Fruit fly (Drosophila melanogaster) whole organism, embryonic: ENCODE data around the gene CG31548.

Experiments
- Atf3 ChIP-seq: fragments of 200-800 bp; sonication (Bioruptor generic); optimal IDR thresholded peaks from 3 replicates; lab custom pipeline; 2016; ENCODE audit warnings: missing biosample characterization, missing genetic modification characterization
- CG11696 ChIP-seq: fragments of 200-800 bp; sonication (Bioruptor generic); IDR thresholded peaks from 2 replicates; pipeline ENCODE4 v1.3.6; 2022; ENCODE audit warnings: missing biosample characterization, missing genetic modification characterization
- CG12104 ChIP-seq: fragments of 200-800 bp; sonication (Bioruptor generic); optimal IDR thresholded peaks from 3 replicates; lab custom pipeline; 2016; ENCODE audit warnings: missing biosample characterization, missing genetic modification characterization
- CG12155 ChIP-seq: fragments of 200-800 bp; sonication (Bioruptor generic); optimal IDR thresholded peaks from 3 replicates; lab custom pipeline; 2016; ENCODE audit warnings: missing biosample characterization, missing genetic modification characterization
- CG13624 ChIP-seq: fragments of 200-800 bp; sonication (Bioruptor generic); optimal IDR thresholded peaks from 2 replicates; lab custom pipeline; 2016; ENCODE audit warnings: missing biosample characterization, missing genetic modification characterization
- CG14667 ChIP-seq: fragments of 200-800 bp; sonication (Bioruptor generic); IDR thresholded peaks from 2 replicates; pipeline ENCODE4 v1.3.6; 2022; ENCODE audit warnings: missing biosample characterization, missing genetic modification characterization
- CG17359 ChIP-seq: fragments of 200-800 bp; sonication (Bioruptor generic); optimal IDR thresholded peaks from 3 replicates; lab custom pipeline; 2018; ENCODE audit warnings: missing biosample characterization, mild to moderate bottlenecking, missing genetic modification characterization, moderate library complexity
- CG17612 ChIP-seq: fragments of 200-800 bp; sonication (Bioruptor generic); IDR thresholded peaks from 2 replicates; pipeline ENCODE4 v1.3.6; 2022; ENCODE audit warnings: missing biosample characterization, missing genetic modification characterization
- CG17829 ChIP-seq: fragments of 200-800 bp; optimal IDR thresholded peaks from 2 replicates; lab custom pipeline; 2019; ENCODE audit warnings: missing biosample characterization, mild to moderate bottlenecking, missing genetic modification characterization, moderate library complexity
- CG1792 ChIP-seq: fragments of 200-800 bp; sonication (Bioruptor generic); optimal IDR thresholded peaks from 2 replicates; lab custom pipeline; 2016; ENCODE audit warnings: missing biosample characterization, missing genetic modification characterization
- CG3407 ChIP-seq: fragments of 200-800 bp; sonication (Bioruptor generic); optimal IDR thresholded peaks from 2 replicates; lab custom pipeline; 2018; ENCODE audit warnings: missing biosample characterization, mild to moderate bottlenecking, missing genetic modification characterization
- CG6683 ChIP-seq: fragments of 200-800 bp; sonication (Bioruptor generic); optimal IDR thresholded peaks from 2 replicates; lab custom pipeline; 2017; ENCODE audit warnings: missing biosample characterization, mild to moderate bottlenecking, missing genetic modification characterization, missing genetic modification reagents
- CG7745 ChIP-seq: fragments of 200-800 bp; sonication (Bioruptor generic); optimal IDR thresholded peaks from 2 replicates; lab custom pipeline; 2018; ENCODE audit warnings: missing biosample characterization, mild to moderate bottlenecking, missing genetic modification characterization, moderate library complexity
- CG8944 ChIP-seq: fragments of 200-800 bp; sonication (Bioruptor generic); optimal IDR thresholded peaks from 3 replicates; lab custom pipeline; 2016; ENCODE audit warnings: missing biosample characterization, missing genetic modification characterization
- CG9727 ChIP-seq: fragments of 200-800 bp; sonication (Bioruptor generic); optimal IDR thresholded peaks from 3 replicates; lab custom pipeline; 2017; ENCODE audit warnings: missing biosample characterization, mild to moderate bottlenecking, missing genetic modification characterization
- CrebB ChIP-seq: fragments of 200-800 bp; sonication (Bioruptor generic); optimal IDR thresholded peaks from 3 replicates; lab custom pipeline; 2018; ENCODE audit warnings: missing biosample characterization, mild to moderate bottlenecking, missing genetic modification characterization
- D ChIP-seq, 2 experiments: fragments of 200-800 bp in 1 of 2; fragments of >200 bp in 1 of 2; sonication (Bioruptor generic) in 1 of 2; optimal IDR thresholded peaks; 2 replicates in 1 of 2; 3 replicates in 1 of 2; lab custom pipeline; 2017; ENCODE audit warnings: mild to moderate bottlenecking in 1 of 2, missing biosample characterization in 1 of 2, missing genetic modification characterization in 1 of 2, missing genetic modification reagents in 1 of 2
- Dp ChIP-seq: fragments of 200-800 bp; sonication (Bioruptor generic); optimal IDR thresholded peaks from 2 replicates; lab custom pipeline; 2018; ENCODE audit warnings: missing biosample characterization, mild to moderate bottlenecking, missing genetic modification characterization, moderate library complexity
- Dref ChIP-seq: fragments of 200-800 bp; sonication (Bioruptor generic); IDR thresholded peaks from 2 replicates; pipeline ENCODE4 v1.3.6; 2022; ENCODE audit warnings: missing biosample characterization, missing genetic modification characterization
- Ets97D ChIP-seq: fragments of 200-800 bp; sonication (Bioruptor generic); optimal IDR thresholded peaks from 3 replicates; lab custom pipeline; 2016; ENCODE audit warnings: missing biosample characterization, missing genetic modification characterization
- Gsc ChIP-seq: fragments of 200-800 bp; sonication (Bioruptor generic); IDR thresholded peaks from 2 replicates; pipeline ENCODE4 v1.3.6; 2022; ENCODE audit warnings: missing biosample characterization, missing genetic modification characterization
- HmgD ChIP-seq: fragments of 200-800 bp; sonication (Bioruptor generic); optimal IDR thresholded peaks from 3 replicates; lab custom pipeline; 2016; ENCODE audit warnings: missing biosample characterization, missing genetic modification characterization
- Hr3 ChIP-seq: fragments of 200-800 bp; sonication (Bioruptor generic); optimal IDR thresholded peaks from 3 replicates; lab custom pipeline; 2016; ENCODE audit warnings: missing biosample characterization, missing genetic modification characterization
- Hsf ChIP-seq: fragments of 200-800 bp; sonication (Bioruptor generic); optimal IDR thresholded peaks from 3 replicates; lab custom pipeline; 2016; ENCODE audit warnings: missing biosample characterization, missing genetic modification characterization
- Mad ChIP-seq: fragments of 200-800 bp; sonication (Bioruptor generic); optimal IDR thresholded peaks from 2 replicates; lab custom pipeline; 2016; ENCODE audit warnings: missing biosample characterization, missing genetic modification characterization
- NK7.1 ChIP-seq: fragments of 200-800 bp; sonication (Bioruptor generic); optimal IDR thresholded peaks from 3 replicates; lab custom pipeline; 2016; ENCODE audit warnings: missing biosample characterization, missing genetic modification characterization
- Pdp1 ChIP-seq, 2 experiments: fragments of 200-800 bp; sonication (Bioruptor generic); optimal IDR thresholded peaks; 3 replicates each; lab custom pipeline; 2016; ENCODE audit warnings: missing biosample characterization in 2 of 2, missing genetic modification characterization in 2 of 2, mild to moderate bottlenecking in 1 of 2, moderate library complexity in 1 of 2
- Sry-δ ChIP-seq: fragments of 200-800 bp; sonication (Bioruptor generic); optimal IDR thresholded peaks from 2 replicates; lab custom pipeline; 2016; ENCODE audit warnings: missing biosample characterization, missing genetic modification characterization
- ap ChIP-seq: fragments of 200-800 bp; sonication (Bioruptor generic); IDR thresholded peaks from 2 replicates; pipeline ENCODE4 v1.3.6; 2022; ENCODE audit warnings: missing biosample characterization, missing genetic modification characterization
- ase ChIP-seq: fragments of 200-800 bp; sonication (Bioruptor generic); IDR thresholded peaks from 3 replicates; pipeline ENCODE4 v1.3.6; 2022; ENCODE audit warnings: missing biosample characterization, missing genetic modification characterization
- bab2 ChIP-seq: fragments of 200-800 bp; sonication (Bioruptor generic); optimal IDR thresholded peaks from 2 replicates; lab custom pipeline; 2016; ENCODE audit warnings: missing biosample characterization, missing genetic modification characterization
- cad ChIP-seq: fragments of >200 bp; optimal IDR thresholded peaks from 2 replicates; lab custom pipeline; 2017; ENCODE audit warnings: missing biosample characterization, missing genetic modification characterization
- corto ChIP-seq: fragments of 200-800 bp; sonication (Bioruptor generic); optimal IDR thresholded peaks from 2 replicates; lab custom pipeline; 2016; ENCODE audit warnings: missing biosample characterization, mild to moderate bottlenecking, missing genetic modification characterization, moderate library complexity
- crol ChIP-seq: fragments of 200-800 bp; sonication (Bioruptor generic); IDR thresholded peaks from 2 replicates; pipeline ENCODE4 v1.3.6; 2022; ENCODE audit warnings: missing biosample characterization, missing genetic modification characterization
- dm ChIP-seq: fragments of 200-800 bp; sonication (Bioruptor generic); optimal IDR thresholded peaks from 3 replicates; lab custom pipeline; 2016; ENCODE audit warnings: missing biosample characterization, missing genetic modification characterization
- dysf ChIP-seq: fragments of 200-800 bp; sonication (Bioruptor generic); IDR thresholded peaks from 3 replicates; pipeline ENCODE4 v1.3.6; 2022; ENCODE audit warnings: missing biosample characterization, missing genetic modification characterization
- ewg ChIP-seq: fragments of 200-800 bp; sonication (Bioruptor generic); optimal IDR thresholded peaks from 3 replicates; lab custom pipeline; 2017; ENCODE audit warnings: mild to moderate bottlenecking, missing biosample characterization, missing genetic modification reagents, missing genetic modification characterization
- ham ChIP-seq: fragments of 200-800 bp; sonication (Bioruptor generic); IDR thresholded peaks from 2 replicates; pipeline ENCODE4 v1.3.6; 2022; ENCODE audit warnings: missing biosample characterization, missing genetic modification characterization
- her ChIP-seq: fragments of 200-800 bp; sonication (Bioruptor generic); optimal IDR thresholded peaks from 2 replicates; lab custom pipeline; 2016; ENCODE audit warnings: missing biosample characterization, missing genetic modification characterization
- jigr1 ChIP-seq: fragments of 200-800 bp; sonication (Bioruptor generic); IDR thresholded peaks from 3 replicates; pipeline ENCODE4 v1.3.6; 2022; ENCODE audit warnings: missing biosample characterization, missing genetic modification characterization
- lilli ChIP-seq: fragments of 200-800 bp; sonication (Bioruptor generic); optimal IDR thresholded peaks from 3 replicates; lab custom pipeline; 2016; ENCODE audit warnings: missing biosample characterization, missing genetic modification characterization
- nerfin-2 ChIP-seq: fragments of 200-800 bp; sonication (Bioruptor generic); IDR thresholded peaks from 2 replicates; pipeline ENCODE4 v1.3.6; 2022; ENCODE audit warnings: missing biosample characterization, missing genetic modification characterization; ENCODE audit not compliant: partially characterized antibody
- org-1 ChIP-seq: fragments of 200-800 bp; sonication (Bioruptor generic); optimal IDR thresholded peaks from 2 replicates; lab custom pipeline; 2017; ENCODE audit warnings: missing biosample characterization, missing genetic modification characterization
- pita ChIP-seq: fragments of 200-800 bp; sonication (Bioruptor generic); optimal IDR thresholded peaks from 2 replicates; lab custom pipeline; 2017; ENCODE audit warnings: missing biosample characterization, mild to moderate bottlenecking, missing genetic modification characterization
- prd ChIP-seq, 3 experiments: fragments of >200 bp in 2 of 3; fragments of 200-800 bp in 1 of 3; sonication (Bioruptor generic) in 1 of 3; optimal IDR thresholded peaks in 2 of 3; IDR thresholded peaks in 1 of 3; 2 replicates in 2 of 3; 3 replicates in 1 of 3; pipeline versions ENCODE4 v1.3.6 to Lab custom; 2017 to 2022; ENCODE audit warnings: missing biosample characterization in 1 of 3, missing genetic modification characterization in 1 of 3
- pros ChIP-seq: fragments of 200-800 bp; sonication (Bioruptor generic); optimal IDR thresholded peaks from 3 replicates; lab custom pipeline; 2019; ENCODE audit warnings: missing biosample characterization, mild to moderate bottlenecking, missing genetic modification characterization, moderate library complexity
- sima ChIP-seq: fragments of 200-800 bp; sonication (Bioruptor generic); optimal IDR thresholded peaks from 2 replicates; lab custom pipeline; 2016; ENCODE audit warnings: missing biosample characterization, missing genetic modification characterization
- slp2 ChIP-seq: fragments of 200-800 bp; sonication (Bioruptor generic); optimal IDR thresholded peaks from 2 replicates; lab custom pipeline; 2016; ENCODE audit warnings: missing biosample characterization, missing genetic modification characterization
- tup ChIP-seq: fragments of 200-800 bp; sonication (Bioruptor generic); optimal IDR thresholded peaks from 2 replicates; lab custom pipeline; 2016; ENCODE audit warnings: missing biosample characterization, mild to moderate bottlenecking, missing genetic modification characterization, moderate library complexity

The CG31548 gene

DNA sequence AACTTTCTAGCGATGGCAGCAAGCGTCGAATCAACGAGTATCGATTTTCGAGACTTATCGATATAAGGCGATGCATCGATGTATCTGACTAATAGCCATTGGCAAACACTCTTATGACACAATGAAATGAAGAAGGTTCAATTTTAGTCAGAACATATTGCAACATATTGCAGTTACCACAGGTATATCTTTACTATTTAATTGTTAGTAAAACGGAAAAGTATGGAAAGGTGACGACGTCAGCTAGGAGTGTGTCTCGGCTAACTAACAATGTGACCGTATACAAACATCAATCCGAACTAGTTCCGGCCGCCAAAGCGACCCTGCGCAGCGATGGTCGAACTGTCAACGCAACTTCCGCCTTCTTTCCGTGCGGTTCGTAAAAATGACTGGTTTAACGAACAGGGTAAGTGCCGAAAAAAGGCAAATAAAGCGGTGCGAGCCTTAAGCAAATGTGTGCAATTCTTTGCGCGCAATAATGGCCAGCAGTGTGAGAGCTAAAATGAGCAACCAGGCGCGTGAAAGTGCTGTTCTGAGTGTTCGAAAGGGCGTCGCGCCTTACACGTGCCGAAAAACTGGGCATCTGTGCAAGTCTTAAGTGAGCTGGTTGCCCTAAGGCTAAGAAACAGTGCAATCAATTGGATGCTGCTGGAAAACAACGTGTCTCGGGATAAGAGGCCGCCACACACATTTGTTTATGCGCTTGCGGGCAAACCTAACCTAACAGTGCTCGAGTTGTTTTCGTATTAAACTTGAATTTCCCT is 12.4 kb downstream of the CG31548 start, which contains the start of the genes Dph4, Spec2 and RpL13A (continued):
- no peak for TF ChIP-seq crol (GFP tag; lab: Robert Waterston, UW)
- TF ChIP-seq Hsf = peak; percentile 87
- TF ChIP-seq Dp (GFP tag; lab: Kevin White, UChicago) = peak; percentile 69
- TF ChIP-seq CG8944 (GFP tag; lab: Kevin White, UChicago) = peak; percentile 78
- no peak for TF ChIP-seq CG14667 (GFP tag; lab: Robert Waterston, UW)
- no peak for TF ChIP-seq Dref (GFP tag; lab: Robert Waterston, UW)
- no peak for TF ChIP-seq CG17612 (GFP tag; lab: Robert Waterston, UW)
- TF ChIP-seq Pdp1 (GFP tag; optimal IDR thresholded peaks at IDR 0.05; lab: Kevin White, UChicago) = peak; percentile 81 to 91
- TF ChIP-seq CG11696 (GFP tag; lab: Robert Waterston, UW) = no peak
- TF ChIP-seq Hr3 (GFP tag; lab: Kevin White, UChicago) = peak; percentile 73
- peak; percentile 96 for TF ChIP-seq CG12104 (GFP tag; lab: Kevin White, UChicago)
- TF ChIP-seq Sry-δ = peak; percentile 99
- peak; percentile 57 for TF ChIP-seq D (optimal IDR thresholded peaks at IDR 0.05; lab: Kevin White, UChicago)
- peak; percentile 89 for TF ChIP-seq D (GFP tag; optimal IDR thresholded peaks at IDR 0.05; lab: Kevin White, UChicago)
- TF ChIP-seq CG6683 (GFP tag; lab: Kevin White, UChicago) = peak; percentile 89
- peak; percentile 92 for TF ChIP-seq org-1 (GFP tag; lab: Kevin White, UChicago)
- peak; percentile 86 for TF ChIP-seq HmgD (GFP tag; lab: Kevin White, UChicago)
- peak; percentile 89 for TF ChIP-seq CG12155 (GFP tag; lab: Kevin White, UChicago)
- TF ChIP-seq Gsc (GFP tag; lab: Robert Waterston, UW) = no peak
- peak; percentile 74 for TF ChIP-seq tup (GFP tag; lab: Kevin White, UChicago)
- peak; percentile 88 for TF ChIP-seq CG1792 (GFP tag; lab: Kevin White, UChicago)
- peak; percentile 93 for TF ChIP-seq ewg (GFP tag; lab: Kevin White, UChicago)
- TF ChIP-seq dysf = no peak
- TF ChIP-seq sima (GFP tag; lab: Kevin White, UChicago) = peak; percentile 82
- peak; percentile 90 for TF ChIP-seq NK7.1 (GFP tag; lab: Kevin White, UChicago)
- TF ChIP-seq pros (GFP tag; lab: Kevin White, UChicago) = peak; percentile 44
- TF ChIP-seq jigr1 = no peak
- TF ChIP-seq ap (GFP tag; lab: Robert Waterston, UW) = no peak
- TF ChIP-seq ase = no peak
- TF ChIP-seq lilli (GFP tag; lab: Kevin White, UChicago) = peak; percentile 87
- TF ChIP-seq CG17829 (tag; lab: Kevin White, UChicago) = peak; percentile 91
- peak; percentile 88 for TF ChIP-seq slp2 (GFP tag; lab: Kevin White, UChicago)
- TF ChIP-seq CG17359 = peak; percentile 88
- TF ChIP-seq Ets97D (GFP tag; lab: Kevin White, UChicago) = peak; percentile 100
- TF ChIP-seq pita = peak; percentile 87
- peak; percentile 77 for TF ChIP-seq bab2
- peak; percentile 97 for TF ChIP-seq dm (GFP tag; lab: Kevin White, UChicago)
- TF ChIP-seq nerfin-2 = no peak
- peak; percentile 93 for TF ChIP-seq her (GFP tag; lab: Kevin White, UChicago)
- peak; percentile 95 for TF ChIP-seq CrebB (tag; lab: Kevin White, UChicago)
- TF ChIP-seq corto (GFP tag; lab: Kevin White, UChicago) = no peak
- peak; percentile 97 for TF ChIP-seq CG9727 (GFP tag; lab: Kevin White, UChicago)
- no peak for TF ChIP-seq cad (GFP tag; lab: Kevin White, UChicago)
- TF ChIP-seq CG7745 = no peak
- TF ChIP-seq CG3407 (GFP tag; lab: Kevin White, UChicago) = peak; percentile 93
- TF ChIP-seq Mad = peak; percentile 92
- peak; percentile 84 for TF ChIP-seq Atf3 (GFP tag; lab: Kevin White, UChicago)
- no peak for TF ChIP-seq ham (GFP tag; lab: Robert Waterston, UW)
- peak; percentile 95 for TF ChIP-seq CG13624
- no peak for TF ChIP-seq prd (optimal IDR thresholded peaks at IDR 0.05; lab: Kevin White, UChicago)
- no peak for TF ChIP-seq prd (GFP tag; IDR thresholded peaks at IDR 0.05; lab: Robert Waterston, UW)
